Fruit fly (Drosophila melanogaster) whole organism, adult: ENCODE results near the gene Stt3B.

Experiments used
- CG11617 ChIP-seq: fragments of 200-800 bp; sonication (Bioruptor generic); optimal IDR thresholded peaks from 2 replicates; lab custom pipeline; 2017; ENCODE audit warnings: mild to moderate bottlenecking, missing biosample characterization, missing genetic modification reagents, missing genetic modification characterization
- CG12768 ChIP-seq: fragments of 200-800 bp; sonication (Bioruptor generic); optimal IDR thresholded peaks from 2 replicates; lab custom pipeline; 2017; ENCODE audit warnings: missing biosample characterization, missing genetic modification characterization, mild to moderate bottlenecking, moderate library complexity, missing genetic modification reagents
- CG14711 ChIP-seq: fragments of 200-800 bp; sonication (Bioruptor generic); optimal IDR thresholded peaks from 2 replicates; lab custom pipeline; 2018; ENCODE audit warnings: missing biosample characterization, mild to moderate bottlenecking, missing genetic modification characterization, moderate library complexity
- CG1620 ChIP-seq: fragments of 200-800 bp; sonication (Bioruptor generic); optimal IDR thresholded peaks from 2 replicates; lab custom pipeline; 2016; ENCODE audit warnings: missing biosample characterization, missing genetic modification characterization
- CG33017 ChIP-seq: fragments of 200-800 bp; sonication (Bioruptor generic); optimal IDR thresholded peaks from 2 replicates; lab custom pipeline; 2018; ENCODE audit warnings: missing biosample characterization, mild to moderate bottlenecking, missing genetic modification characterization, moderate library complexity
- CG5204 ChIP-seq: fragments of 200-800 bp; sonication (Bioruptor generic); optimal IDR thresholded peaks from 2 replicates; lab custom pipeline; 2016; ENCODE audit warnings: missing biosample characterization, missing genetic modification characterization
- CG7045 ChIP-seq: fragments of 200-800 bp; sonication (Bioruptor generic); optimal IDR thresholded peaks from 2 replicates; lab custom pipeline; 2017; ENCODE audit warnings: missing biosample characterization, mild to moderate bottlenecking, missing genetic modification characterization
- CG7101 ChIP-seq: fragments of 200-800 bp; sonication (Bioruptor generic); optimal IDR thresholded peaks from 2 replicates; lab custom pipeline; 2018; ENCODE audit warnings: missing biosample characterization, mild to moderate bottlenecking, missing genetic modification characterization, moderate library complexity
- Clk ChIP-seq: fragments of 200-800 bp; sonication (Bioruptor generic); optimal IDR thresholded peaks from 2 replicates; lab custom pipeline; 2017; ENCODE audit warnings: missing biosample characterization, missing genetic modification characterization
- Crg-1 ChIP-seq: fragments of 200-800 bp; sonication (Bioruptor generic); optimal IDR thresholded peaks from 2 replicates; lab custom pipeline; 2016; ENCODE audit warnings: missing biosample characterization, missing genetic modification characterization
- Hr96 ChIP-seq: fragments of 200-800 bp; sonication (Bioruptor generic); optimal IDR thresholded peaks from 2 replicates; lab custom pipeline; 2016; ENCODE audit warnings: missing biosample characterization, missing genetic modification characterization
- Mnt ChIP-seq: fragments of 200-800 bp; sonication (Bioruptor generic); optimal IDR thresholded peaks from 2 replicates; lab custom pipeline; 2016; ENCODE audit warnings: missing biosample characterization, mild to moderate bottlenecking, missing genetic modification characterization
- bab1 ChIP-seq: fragments of 200-800 bp; sonication (Bioruptor generic); optimal IDR thresholded peaks from 3 replicates; lab custom pipeline; 2019; ENCODE audit warnings: missing biosample characterization, mild to moderate bottlenecking, missing genetic modification characterization, moderate library complexity
- cic ChIP-seq: fragments of 200-800 bp; sonication (Bioruptor generic); optimal IDR thresholded peaks from 2 replicates; lab custom pipeline; 2017; ENCODE audit warnings: missing biosample characterization, mild to moderate bottlenecking, missing genetic modification characterization, moderate library complexity
- cnc ChIP-seq, 2 experiments: fragments of >200 bp; optimal IDR thresholded peaks; 2 replicates each; lab custom pipeline; 2017
- kay ChIP-seq: fragments of 200-800 bp; sonication (Bioruptor generic); peaks from one replicate; lab custom pipeline; 2016; ENCODE audit warnings: missing biosample characterization, missing genetic modification characterization, borderline replicate concordance
- ovo ChIP-seq: fragments of 200-800 bp; sonication (Bioruptor generic); optimal IDR thresholded peaks from 2 replicates; lab custom pipeline; 2016; ENCODE audit warnings: missing biosample characterization, missing genetic modification characterization
- pad ChIP-seq: fragments of 200-800 bp; sonication (Bioruptor generic); optimal IDR thresholded peaks from 3 replicates; lab custom pipeline; 2017; ENCODE audit warnings: missing biosample characterization, missing genetic modification characterization, mild to moderate bottlenecking, moderate library complexity, missing genetic modification reagents
- tj ChIP-seq: fragments of 200-800 bp; sonication (Bioruptor generic); optimal IDR thresholded peaks from 3 replicates; lab custom pipeline; 2017; ENCODE audit warnings: missing biosample characterization, mild to moderate bottlenecking, missing genetic modification characterization, moderate library complexity
- toe ChIP-seq: fragments of 200-800 bp; sonication (Bioruptor generic); optimal IDR thresholded peaks from 2 replicates; lab custom pipeline; 2016; ENCODE audit warnings: missing biosample characterization, missing genetic modification characterization

Gene Stt3B

dm6 chr3R:25051441-25052097, 17.9 kb downstream of the Stt3B start:
- TF ChIP-seq kay (GFP tag; lab: Kevin White, UChicago) (peak; percentile 92), Clk (GFP tag; lab: Kevin White, UChicago) (no peak), CG5204 (no peak), CG7101 (tag; lab: Kevin White, UChicago) (no peak), cic (peak; percentile 78), Hr96 (GFP tag; lab: Kevin White, UChicago) (no peak), toe (GFP tag; lab: Kevin White, UChicago) (no peak), CG12768 (no peak), Mnt (GFP tag; lab: Kevin White, UChicago) (peak; percentile 43), tj (GFP tag; lab: Kevin White, UChicago) (peak; percentile 9), CG1620 (no peak), CG14711 (no peak), CG7045 (GFP tag; lab: Kevin White, UChicago) (no peak), pad (no peak), bab1 (GFP tag; lab: Kevin White, UChicago) (no peak), Crg-1 (no peak), ovo (no peak), CG11617 (GFP tag; lab: Kevin White, UChicago) (no peak), CG33017 (tag; lab: Kevin White, UChicago) (no peak), cnc (optimal IDR thresholded peaks at IDR 0.05; lab: Kevin White, UChicago) (no peak)

- no peak for TF ChIP-seq CG7101 (tag; lab: Kevin White, UChicago)
- no peak for TF ChIP-seq kay (GFP tag; lab: Kevin White, UChicago)
- TF ChIP-seq CG7045 (GFP tag; lab: Kevin White, UChicago) = no peak
- no peak for TF ChIP-seq cnc (optimal IDR thresholded peaks at IDR 0.05; lab: Kevin White, UChicago)
- TF ChIP-seq CG11617 (GFP tag; lab: Kevin White, UChicago) = no peak
- TF ChIP-seq bab1 (GFP tag; lab: Kevin White, UChicago) = no peak
- no peak for TF ChIP-seq CG14711
- no peak for TF ChIP-seq Hr96 (GFP tag; lab: Kevin White, UChicago)
- no peak for TF ChIP-seq ovo
- TF ChIP-seq CG5204 = no peak
Observed at dm6 chr3R:25050649-25051048, 18.8 kb downstream of the Stt3B start.

dm6 chr3R:25049742-25050517, 19.5 kb downstream of the Stt3B start:
- TF ChIP-seq pad (peak; percentile 65), Mnt (GFP tag; lab: Kevin White, UChicago) (peak; percentile 87), Crg-1 (no peak), Hr96 (GFP tag; lab: Kevin White, UChicago) (no peak), CG12768 (peak; percentile 92), CG1620 (peak; percentile 16), kay (GFP tag; lab: Kevin White, UChicago) (peak; percentile 100), CG7045 (GFP tag; lab: Kevin White, UChicago) (peak; percentile 35), Clk (GFP tag; lab: Kevin White, UChicago) (no peak), CG5204 (no peak), cic (peak; percentile 95), CG7101 (tag; lab: Kevin White, UChicago) (peak; percentile 67), CG11617 (GFP tag; lab: Kevin White, UChicago) (peak; percentile 30), cnc (optimal IDR thresholded peaks at IDR 0.05; lab: Kevin White, UChicago) (no peak), bab1 (GFP tag; lab: Kevin White, UChicago) (peak; percentile 88), toe (GFP tag; lab: Kevin White, UChicago) (no peak), ovo (peak; percentile 46), CG33017 (tag; lab: Kevin White, UChicago) (peak; percentile 82), tj (GFP tag; lab: Kevin White, UChicago) (peak; percentile 68), CG14711 (peak; percentile 42)

- TF ChIP-seq Mnt (GFP tag; lab: Kevin White, UChicago) (no peak), CG5204 (no peak), toe (GFP tag; lab: Kevin White, UChicago) (no peak), Hr96 (GFP tag; lab: Kevin White, UChicago) (no peak), CG12768 (no peak), tj (GFP tag; lab: Kevin White, UChicago) (no peak), CG7101 (tag; lab: Kevin White, UChicago) (no peak), cic (no peak), CG7045 (GFP tag; lab: Kevin White, UChicago) (no peak), CG1620 (no peak), Clk (GFP tag; lab: Kevin White, UChicago) (no peak), ovo (no peak), cnc (optimal IDR thresholded peaks at IDR 0.05; lab: Kevin White, UChicago) (no peak), kay (GFP tag; lab: Kevin White, UChicago) (no peak), pad (no peak), CG33017 (tag; lab: Kevin White, UChicago) (no peak), bab1 (GFP tag; lab: Kevin White, UChicago) (no peak), CG11617 (GFP tag; lab: Kevin White, UChicago) (no peak), CG14711 (no peak)
Observed at dm6 chr3R:25049383-25049741, 20.1 kb downstream of the Stt3B start, which contains the start of gene CG11791. Gene CG11791, plus strand, starts transcription at chr3R:25049616.

dm6 chr3R:25047504-25047903, 21.9 kb downstream of the Stt3B start, which contains the start of gene CG11790:
Gene CG11790, plus strand, starts transcription at chr3R:25047706.
- TF ChIP-seq CG12768 (peak; percentile 5), CG5204 (no peak), pad (no peak), CG7101 (tag; lab: Kevin White, UChicago) (peak; percentile 16), cic (peak; percentile 38), CG1620 (no peak), Crg-1 (no peak), Mnt (GFP tag; lab: Kevin White, UChicago) (no peak), tj (GFP tag; lab: Kevin White, UChicago) (no peak), toe (GFP tag; lab: Kevin White, UChicago) (no peak), ovo (no peak), CG11617 (GFP tag; lab: Kevin White, UChicago) (no peak), CG33017 (tag; lab: Kevin White, UChicago) (no peak), CG7045 (GFP tag; lab: Kevin White, UChicago) (no peak), kay (GFP tag; lab: Kevin White, UChicago) (no peak), Hr96 (GFP tag; lab: Kevin White, UChicago) (no peak), cnc (optimal IDR thresholded peaks at IDR 0.05; lab: Kevin White, UChicago) (no peak), bab1 (GFP tag; lab: Kevin White, UChicago) (peak; percentile 46), Clk (GFP tag; lab: Kevin White, UChicago) (no peak), CG14711 (no peak)
